Worm (Caenorhabditis elegans) whole organism, late embryonic: ENCODE measurements around the gene F26F12.3.

Experiments
- C38D4.7 ChIP-seq: fragments of 200-800 bp; sonication (Bioruptor generic); optimal IDR thresholded peaks from 2 replicates; lab custom pipeline; 2018; ENCODE audit warnings: mild to moderate bottlenecking, missing genetic modification characterization, moderate library complexity, missing compliant biosample characterization
- elt-2 ChIP-seq: sonication (generic microtip); optimal IDR thresholded peaks from 2 replicates; lab custom pipeline; 2016; ENCODE audit warnings: missing genetic modification reagents, missing genetic modification characterization, missing compliant biosample characterization
- ets-4 ChIP-seq: sonication (generic microtip); optimal IDR thresholded peaks from 2 replicates; lab custom pipeline; 2016; ENCODE audit warnings: missing genetic modification characterization, missing compliant biosample characterization
- fkh-10 ChIP-seq: fragments of 150-350 bp; optimal IDR thresholded peaks from 2 replicates; lab custom pipeline; 2014; ENCODE audit warnings: missing biosample characterization, missing genetic modification reagents, missing genetic modification characterization
- hlh-13 ChIP-seq: fragments of 200-800 bp; sonication (Bioruptor generic); optimal IDR thresholded peaks from 2 replicates; lab custom pipeline; 2018; ENCODE audit warnings: mild to moderate bottlenecking, missing genetic modification characterization, missing compliant biosample characterization
- lin-11 ChIP-seq: fragments of 200-800 bp; sonication (Bioruptor generic); optimal IDR thresholded peaks from 2 replicates; lab custom pipeline; 2018; ENCODE audit warnings: mild to moderate bottlenecking, missing genetic modification characterization, missing compliant biosample characterization
- mec-3 ChIP-seq: sonication (generic microtip); optimal IDR thresholded peaks from 2 replicates; lab custom pipeline; 2016; ENCODE audit warnings: borderline replicate concordance, missing genetic modification characterization, missing compliant biosample characterization
- pha-2 ChIP-seq: sonication (generic microtip); optimal IDR thresholded peaks from 2 replicates; lab custom pipeline; 2017; ENCODE audit warnings: mild to moderate bottlenecking, missing genetic modification characterization, missing compliant biosample characterization
- ref-2 ChIP-seq: sonication (generic microtip); optimal IDR thresholded peaks from 2 replicates; lab custom pipeline; 2016; ENCODE audit warnings: missing genetic modification characterization, missing compliant biosample characterization
- zip-5 ChIP-seq: sonication (generic microtip); optimal IDR thresholded peaks from 2 replicates; lab custom pipeline; 2016; ENCODE audit warnings: missing genetic modification characterization, missing compliant biosample characterization
- ztf-16 ChIP-seq: sonication (generic microtip); optimal IDR thresholded peaks from 2 replicates; lab custom pipeline; 2017; ENCODE audit warnings: missing genetic modification characterization, missing compliant biosample characterization

- TF ChIP-seq zip-5 (no peak), mec-3 (tag; lab: Kevin White, UChicago) (no peak), C38D4.7 (GFP tag; lab: Kevin White, UChicago) (no peak), ets-4 (tag; lab: Kevin White, UChicago) (no peak), fkh-10 (no peak), ztf-16 (no peak), ref-2 (no peak), hlh-13 (GFP tag; lab: Kevin White, UChicago) (no peak), elt-2 (tag; lab: Kevin White, UChicago) (no peak), lin-11 (tag; lab: Kevin White, UChicago) (no peak), pha-2 (tag; lab: Kevin White, UChicago) (no peak)
These were observed 46.1 kb downstream of the F26F12.3 start, which contains the start of gene cyn-17 for ce11 chrV:5799373-5799772.
